Worm (Caenorhabditis elegans): ENCODE data around the gene glr-7.

Gene glr-7

ce11 chrX:2364703-2365299 lies 54.9 kb downstream of the glr-7 start (continued):
- TF ChIP-seq ceh-88 (GFP tag; IDR thresholded peaks at IDR 0.05) (peak; percentile 81), nhr-76 (tag; optimal IDR thresholded peaks at IDR 0.05) (no peak), nhr-237 (tag; optimal IDR thresholded peaks at IDR 0.05) (peak; percentile 90), lin-39 (tag; optimal IDR thresholded peaks at IDR 0.05) (peak; percentile 86), nhr-19 (GFP tag; conservative IDR thresholded peaks at IDR 0.05) (peak; percentile 88), isw-1 (GFP tag; IDR thresholded peaks at IDR 0.05) (peak; percentile 48)

Data from whole organism, L1 larva.